Worm (Caenorhabditis elegans) whole organism, L1 larva: Measurements from ENCODE around the gene F56C9.6.
A peak's percentile ranks its signal among the peaks of the same experiment; 100 is the strongest.

Experiments used
- fkh-10 ChIP-seq: sonication (generic microtip); optimal IDR thresholded peaks from 2 replicates; lab custom pipeline; 2017; ENCODE audit warnings: missing biosample characterization, missing genetic modification reagents, missing genetic modification characterization
- lin-14 ChIP-seq: fragments of 200-800 bp; sonication (Bioruptor generic); optimal IDR thresholded peaks from 2 replicates; lab custom pipeline; 2018; ENCODE audit warnings: mild to moderate bottlenecking, missing genetic modification characterization, moderate library complexity, missing compliant biosample characterization
- mef-2 ChIP-seq: fragments of 150-350 bp; optimal IDR thresholded peaks from 2 replicates; lab custom pipeline; 2014; ENCODE audit warnings: missing biosample characterization, missing genetic modification characterization
- nhr-20 ChIP-seq: sonication (generic microtip); optimal IDR thresholded peaks from 2 replicates; lab custom pipeline; 2016; ENCODE audit warnings: mild to moderate bottlenecking, missing genetic modification characterization, missing compliant biosample characterization
- sup-37 ChIP-seq: fragments of 200-800 bp; sonication (Bioruptor generic); optimal IDR thresholded peaks from 2 replicates; lab custom pipeline; 2018; ENCODE audit warnings: mild to moderate bottlenecking, missing genetic modification characterization, missing compliant biosample characterization

The F56C9.6 gene

ce11 chrIII:7263028-7263427, 47.5 kb downstream of the F56C9.6 start:
- TF ChIP-seq mef-2 (tag; lab: Kevin White, UChicago) = no peak

- no peak for TF ChIP-seq sup-37 (GFP tag; lab: Kevin White, UChicago)
- no peak for TF ChIP-seq nhr-20 (tag; lab: Kevin White, UChicago)
- TF ChIP-seq fkh-10 (GFP tag; lab: Kevin White, UChicago) = peak; percentile 50
- TF ChIP-seq lin-14 (GFP tag; lab: Kevin White, UChicago) = peak; percentile 34
Observed at ce11 chrIII:7262592-7262991, 48.0 kb downstream of the F56C9.6 start.
